Worm (Caenorhabditis elegans) whole organism, L2 larva: ENCODE data around the gene lido-10.

Experiments
- ama-1 ChIP-seq: fragments of 150-350 bp; optimal IDR thresholded peaks from 2 replicates; lab custom pipeline; 2018; ENCODE audit warnings: inconsistent platforms
- blmp-1 ChIP-seq: sonication (generic microtip); optimal IDR thresholded peaks from 2 replicates; lab custom pipeline; 2017; ENCODE audit warnings: missing genetic modification characterization, mild to moderate bottlenecking, missing compliant biosample characterization, antibody characterized with exemption, moderate library complexity; ENCODE audit not compliant: insufficient read depth
- ceh-82 ChIP-seq: fragments of 150-350 bp; optimal IDR thresholded peaks from 2 replicates; lab custom pipeline; 2014; ENCODE audit warnings: missing biosample characterization, missing genetic modification characterization
- egl-27 ChIP-seq: sonication (generic microtip); optimal IDR thresholded peaks from 3 replicates; lab custom pipeline; 2017; ENCODE audit warnings: missing biosample characterization, missing genetic modification reagents, missing genetic modification characterization
- fos-1 ChIP-seq: fragments of 150-350 bp; optimal IDR thresholded peaks from 2 replicates; lab custom pipeline; 2014; ENCODE audit warnings: missing biosample characterization, missing genetic modification characterization
- lin-13 ChIP-seq: fragments of 150-350 bp; optimal IDR thresholded peaks from 2 replicates; lab custom pipeline; 2014; ENCODE audit warnings: missing biosample characterization, missing genetic modification reagents, missing genetic modification characterization
- nhr-237 ChIP-seq: fragments of 150-350 bp; optimal IDR thresholded peaks from 2 replicates; lab custom pipeline; 2014; ENCODE audit warnings: missing biosample characterization, missing genetic modification characterization
- nhr-77 ChIP-seq: fragments of 150-350 bp; optimal IDR thresholded peaks from 2 replicates; lab custom pipeline; 2014; ENCODE audit warnings: missing biosample characterization, missing genetic modification characterization
- snpc-4 ChIP-seq: fragments of 150-350 bp; optimal IDR thresholded peaks from 2 replicates; lab custom pipeline; 2014; ENCODE audit warnings: missing biosample characterization, missing genetic modification characterization
- unc-39 ChIP-seq: fragments of 150-350 bp; optimal IDR thresholded peaks from 2 replicates; lab custom pipeline; 2014; ENCODE audit warnings: missing biosample characterization, missing genetic modification characterization
- unc-62 ChIP-seq: fragments of 150-350 bp; optimal IDR thresholded peaks from 2 replicates; lab custom pipeline; 2014; ENCODE audit warnings: missing biosample characterization, missing genetic modification reagents, missing genetic modification characterization
- ztf-4 ChIP-seq: fragments of 150-350 bp; optimal IDR thresholded peaks from 2 replicates; lab custom pipeline; 2014; ENCODE audit warnings: missing biosample characterization, missing genetic modification characterization

ce11 chrII:2997828-2998441, 4.4 kb upstream of the lido-10 start:
- TF ChIP-seq nhr-77 (tag; lab: Kevin White, UChicago) (no peak), blmp-1 (tag; lab: Kevin White, UChicago) (no peak), ztf-4 (no peak), egl-27 (tag; lab: Kevin White, UChicago) (no peak), unc-39 (tag; lab: Kevin White, UChicago) (no peak), snpc-4 (tag; lab: Kevin White, UChicago) (no peak), unc-62 (GFP tag; lab: Kevin White, UChicago) (no peak), ama-1 (no peak), fos-1 (no peak), lin-13 (GFP tag; lab: Kevin White, UChicago) (no peak), nhr-237 (tag; lab: Kevin White, UChicago) (no peak), ceh-82 (tag; lab: Kevin White, UChicago) (no peak)
